Fruit fly (Drosophila melanogaster): ENCODE measurements around the gene Sytbeta.

The Sytbeta gene

DNA sequence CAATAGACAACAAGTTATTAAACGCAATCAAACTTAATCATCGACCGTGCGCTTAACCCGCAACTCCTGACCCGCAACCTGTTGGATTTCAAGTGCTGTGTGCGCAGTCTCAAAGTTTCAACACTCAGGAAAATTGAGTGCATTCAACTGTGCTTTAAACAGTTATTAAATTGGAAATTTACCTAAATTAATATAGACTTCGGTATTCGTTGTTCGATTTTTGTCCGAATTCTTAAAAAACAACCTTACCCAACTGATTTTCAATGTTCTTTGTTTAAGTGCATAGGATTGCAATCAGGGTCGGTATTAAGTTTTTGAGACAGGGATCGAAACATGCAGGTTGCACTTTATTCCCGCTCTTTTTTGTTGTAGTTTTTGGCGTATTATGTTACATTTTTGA is 59.7 kb downstream of the Sytbeta start:
- TF ChIP-seq CTCF (optimal IDR thresholded peaks at IDR 0.05) (no peak), CG8478 (optimal IDR thresholded peaks at IDR 0.05) (no peak)

DNA sequence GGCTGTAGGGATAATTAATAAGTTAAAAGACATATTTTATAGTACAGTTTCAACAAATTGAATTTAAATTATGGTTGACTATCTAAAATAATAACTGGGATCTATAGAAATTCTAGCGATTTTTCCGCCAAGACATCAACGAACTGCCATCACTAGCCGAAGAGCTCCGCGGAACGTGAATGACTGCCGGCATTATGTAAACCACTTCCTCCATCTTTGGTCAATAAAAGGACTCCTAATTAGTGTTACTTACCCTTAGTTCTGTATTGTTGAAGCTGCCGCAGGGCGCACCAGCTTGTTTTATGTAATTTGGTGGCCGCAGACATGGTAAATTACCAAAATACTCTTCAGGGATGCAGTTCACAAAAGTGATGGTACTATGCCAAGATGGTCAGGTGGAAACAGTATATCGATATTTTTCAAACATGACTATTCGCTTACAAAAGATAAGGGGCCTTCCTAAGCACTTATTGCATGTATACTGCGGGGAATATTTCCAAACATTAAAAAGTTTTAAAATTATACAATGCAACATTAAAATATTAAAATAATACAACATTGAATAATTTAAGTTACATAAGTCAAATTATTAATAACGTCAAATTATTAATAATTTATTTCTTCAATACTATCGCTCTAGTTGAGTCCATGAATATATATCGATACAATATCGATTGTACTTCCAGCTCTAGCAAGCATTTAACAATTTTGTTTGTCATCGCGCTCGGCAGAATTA is 65.3 kb downstream of the Sytbeta start, which contains the start of the genes mRpL39 and Prosbeta2:
mRpL39 (minus strand) TSS at position 383 of the 736 bp plus-strand sequence.
Prosbeta2 (plus strand) TSS at position 668 of the 736 bp plus-strand sequence.
- TF ChIP-seq CG8478 (optimal IDR thresholded peaks at IDR 0.05) = no peak
- no peak for TF ChIP-seq CTCF (optimal IDR thresholded peaks at IDR 0.05)

DNA sequence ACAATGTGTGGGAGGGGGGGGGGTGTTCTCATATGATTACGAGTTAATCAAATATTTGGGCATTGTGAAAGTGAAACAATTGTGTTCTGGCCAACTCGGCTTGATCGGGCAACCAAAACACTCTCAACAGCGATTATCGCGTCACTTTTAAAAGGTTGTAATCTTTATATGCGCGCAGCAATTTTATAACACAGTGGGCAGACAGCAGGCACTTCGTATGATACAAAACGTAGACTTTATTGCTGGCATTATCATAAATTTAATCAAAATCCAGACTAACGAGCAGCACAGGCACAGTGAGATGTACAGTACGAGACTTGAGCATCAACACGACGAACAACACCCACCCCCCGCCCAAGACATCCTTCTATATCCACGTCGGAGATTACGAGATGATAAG is 72.0 kb downstream of the Sytbeta start:
- TF ChIP-seq CTCF (optimal IDR thresholded peaks at IDR 0.05) (no peak), CG8478 (optimal IDR thresholded peaks at IDR 0.05) (no peak)

DNA sequence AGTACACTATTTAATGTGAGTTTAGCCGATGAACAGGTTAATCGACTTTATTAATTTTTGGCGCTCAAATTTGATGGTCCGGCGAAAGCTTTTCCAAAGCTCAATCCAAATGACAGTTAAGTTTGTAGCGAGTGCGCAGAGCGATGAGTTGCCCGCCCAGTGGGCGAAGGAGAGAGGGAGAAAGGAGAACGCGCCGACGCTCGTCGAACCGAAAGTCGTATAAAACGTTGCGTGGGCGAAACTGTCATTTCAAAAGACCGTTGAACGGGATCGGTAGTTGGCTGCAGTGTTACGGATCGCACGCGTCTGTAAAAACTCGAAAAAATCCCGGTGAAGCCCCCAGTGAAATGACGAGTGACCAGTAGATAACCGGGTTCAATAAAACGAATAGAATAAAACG is 72.8 kb downstream of the Sytbeta start, which contains the start of gene Zip71B:
Zip71B (plus strand) TSS at position 265 of the 400 bp plus-strand sequence.
- no peak for TF ChIP-seq CTCF (optimal IDR thresholded peaks at IDR 0.05)
- TF ChIP-seq CG8478 (optimal IDR thresholded peaks at IDR 0.05) = no peak

DNA sequence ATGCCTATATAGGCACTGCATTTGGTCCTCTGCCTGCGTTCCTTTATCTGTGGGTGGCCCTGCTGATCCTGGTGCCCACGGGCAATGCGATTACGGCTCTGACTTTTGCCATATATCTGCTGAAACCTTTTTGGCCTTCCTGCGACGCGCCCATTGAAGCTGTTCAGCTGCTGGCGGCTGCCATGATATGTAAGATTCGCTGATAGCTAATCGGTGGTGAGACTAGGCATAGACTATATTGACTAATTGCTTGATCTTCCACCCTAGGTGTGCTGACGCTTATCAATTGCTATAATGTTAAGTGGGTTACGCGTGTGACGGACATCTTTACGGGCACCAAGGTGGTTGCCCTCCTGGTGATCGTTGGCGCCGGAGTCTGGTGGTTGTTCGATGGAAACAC is 74.9 kb downstream of the Sytbeta start:
- TF ChIP-seq CTCF (optimal IDR thresholded peaks at IDR 0.05) (no peak), CG8478 (optimal IDR thresholded peaks at IDR 0.05) (no peak)

DNA sequence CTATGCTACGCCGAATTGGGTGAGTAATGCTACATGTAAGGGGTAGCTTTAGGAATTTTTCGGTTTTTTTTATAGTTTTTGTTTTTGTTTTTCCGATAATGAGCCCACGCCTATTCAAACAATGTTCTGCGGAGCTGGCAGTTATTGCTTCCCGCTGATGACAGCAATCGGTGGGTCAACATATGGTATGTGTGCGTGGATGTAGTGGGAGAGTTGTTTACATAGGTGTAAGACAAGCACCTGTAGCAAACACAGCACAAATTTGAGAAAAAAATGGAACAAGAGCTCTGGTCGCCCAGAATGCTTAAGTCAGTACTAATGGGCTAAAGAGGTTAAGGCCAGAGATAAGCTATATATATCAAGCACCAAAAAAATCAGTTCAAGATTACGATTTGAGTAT is 76.5 kb downstream of the Sytbeta start:
- TF ChIP-seq CTCF (optimal IDR thresholded peaks at IDR 0.05) = no peak
- TF ChIP-seq CG8478 (optimal IDR thresholded peaks at IDR 0.05) = no peak

DNA sequence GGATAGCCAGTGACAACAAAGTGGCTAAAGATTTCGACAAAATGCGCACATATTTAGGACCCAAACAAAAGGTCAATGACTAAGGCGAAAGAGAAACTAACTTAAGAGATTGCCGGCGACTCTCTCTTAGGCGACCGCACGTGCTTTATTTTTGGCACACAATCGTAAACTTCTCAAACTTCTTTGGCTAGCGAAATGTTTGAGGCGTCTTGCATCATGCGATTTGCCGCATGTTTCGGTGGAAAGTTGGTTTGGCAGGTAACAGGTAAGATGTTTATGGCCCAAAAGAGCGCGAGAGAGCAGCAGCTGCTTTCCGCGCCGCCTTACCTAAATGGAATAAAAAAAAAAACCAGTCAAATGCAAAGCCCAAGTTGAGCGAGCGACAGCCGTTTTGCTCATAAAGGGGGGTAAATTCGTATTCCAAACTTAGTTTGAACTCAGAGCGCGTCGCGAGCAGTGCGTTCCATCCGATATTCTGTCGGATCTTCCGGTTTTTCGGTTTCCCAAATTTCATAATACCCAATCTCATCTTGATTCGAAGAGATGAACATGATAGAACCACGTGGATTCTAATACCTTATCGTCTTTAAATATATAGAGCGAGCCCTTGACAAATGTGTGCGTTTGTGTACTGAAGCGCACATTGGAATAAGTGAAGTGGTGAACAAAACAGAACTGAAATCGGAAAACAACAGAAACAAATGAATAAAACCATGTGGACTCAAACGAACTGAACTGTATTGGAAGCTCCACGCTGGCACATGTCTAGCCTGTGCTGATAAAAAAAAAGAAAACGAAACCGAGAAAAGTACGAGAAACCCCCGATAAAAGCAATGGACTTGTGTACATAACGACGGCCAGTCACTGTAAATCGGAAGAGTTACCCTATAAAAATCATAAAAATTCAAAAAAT is 77.5 kb downstream of the Sytbeta start:
- TF ChIP-seq CTCF (optimal IDR thresholded peaks at IDR 0.05) (no peak), CG8478 (optimal IDR thresholded peaks at IDR 0.05) (no peak)

DNA sequence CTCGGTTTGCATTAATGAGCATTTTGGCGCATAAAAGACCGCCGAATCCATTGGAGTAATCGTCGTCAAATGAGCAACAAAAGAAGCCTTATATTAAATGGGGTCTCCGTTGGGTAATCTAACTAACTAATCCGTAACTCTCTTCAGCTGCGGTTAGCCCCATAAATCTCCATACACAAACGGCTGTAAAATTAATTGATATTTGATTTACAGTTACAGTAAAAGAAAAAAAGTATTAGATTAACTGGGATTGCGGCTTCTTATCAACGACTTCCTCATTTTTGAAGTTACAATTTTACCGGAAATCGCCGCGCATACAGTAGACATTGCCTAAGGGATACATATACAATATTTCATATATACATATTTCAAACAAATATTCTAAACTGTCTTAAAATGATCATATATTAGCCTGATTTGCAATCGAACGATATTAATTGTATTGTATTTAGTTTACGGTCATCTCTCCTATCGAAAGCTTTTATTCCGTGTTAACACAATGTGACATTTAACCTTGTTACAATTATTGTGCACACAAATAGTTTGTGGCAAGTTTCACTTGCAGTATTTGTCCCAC is 78.3 kb downstream of the Sytbeta start:
- TF ChIP-seq CG8478 (optimal IDR thresholded peaks at IDR 0.05) = no peak
- no peak for TF ChIP-seq CTCF (optimal IDR thresholded peaks at IDR 0.05)

DNA sequence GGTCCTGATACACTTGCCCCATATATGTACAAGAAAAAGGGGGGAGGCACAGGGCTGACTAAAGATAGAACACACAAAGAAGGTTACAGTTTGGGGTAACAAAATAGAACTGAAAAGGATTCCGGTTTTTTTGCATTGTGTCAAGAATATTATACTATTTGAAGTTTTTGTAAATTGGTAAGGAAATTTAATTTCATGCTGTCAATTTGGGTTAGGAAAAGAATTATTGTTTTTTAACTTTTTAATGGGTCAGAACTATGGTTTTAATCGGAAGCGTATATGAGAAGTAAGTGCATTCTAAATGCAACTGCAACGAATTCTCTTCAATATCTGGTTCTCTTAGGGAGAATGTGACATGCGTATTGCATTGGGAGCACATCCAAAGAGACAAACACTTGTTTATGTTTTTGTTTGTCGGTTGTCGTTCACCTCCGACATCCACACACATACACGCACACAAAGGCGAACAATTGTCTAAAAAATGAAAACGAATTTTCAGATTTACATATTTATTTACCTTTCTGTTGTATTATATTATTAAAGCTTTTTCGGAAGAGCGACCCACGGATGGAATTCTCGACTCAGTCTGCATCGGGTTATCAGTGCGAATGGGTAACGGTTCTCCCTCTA is 80.1 kb downstream of the Sytbeta start, which contains the start of gene mnd:
mnd (plus strand) TSS at position 580 of the 630 bp plus-strand sequence.
- TF ChIP-seq CG8478 (optimal IDR thresholded peaks at IDR 0.05) (no peak), CTCF (optimal IDR thresholded peaks at IDR 0.05) (no peak)

DNA sequence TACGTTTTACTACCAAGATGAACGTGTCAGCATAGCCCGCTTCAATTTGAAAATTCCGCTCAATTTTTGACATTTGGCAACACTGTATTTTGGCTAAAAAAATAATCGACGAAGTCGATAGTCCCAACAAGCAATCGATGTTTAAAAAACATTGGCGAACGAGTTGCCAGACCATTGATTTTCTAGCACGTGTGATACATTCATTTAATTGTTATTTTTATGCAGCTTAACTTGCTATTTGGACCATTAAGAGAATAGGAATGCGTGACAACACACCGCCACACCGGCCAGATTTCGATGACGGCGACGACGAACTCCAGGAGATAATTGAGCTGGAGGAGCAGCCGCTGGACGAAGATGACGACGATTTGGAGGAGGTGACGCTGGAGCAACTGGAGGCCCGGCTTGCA is 82.1 kb downstream of the Sytbeta start, which contains the start of gene CG5114:
CG5114 (plus strand) TSS at position 161 of the 410 bp plus-strand sequence.
- TF ChIP-seq CG8478 (optimal IDR thresholded peaks at IDR 0.05) (no peak), CTCF (optimal IDR thresholded peaks at IDR 0.05) (peak; percentile 5 to 36)

DNA sequence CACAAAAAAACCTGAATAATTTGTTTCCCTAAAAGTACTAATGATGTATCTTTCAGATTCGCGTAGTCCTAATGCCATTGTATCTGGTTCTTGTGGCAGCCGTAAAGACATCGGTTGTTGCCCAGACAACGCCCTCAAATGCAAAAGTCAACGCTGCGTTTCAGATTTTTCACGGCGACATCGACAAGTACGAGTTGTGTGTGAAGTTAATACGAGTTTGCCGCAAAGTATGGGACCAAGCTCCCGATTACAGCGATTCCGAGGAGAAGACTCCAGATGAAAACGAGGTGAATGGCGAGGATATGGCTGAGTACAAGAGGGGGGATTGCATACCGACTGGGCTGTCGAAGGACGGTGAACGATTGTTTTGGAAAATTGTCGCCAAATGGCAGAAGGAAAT is 84.7 kb downstream of the Sytbeta start:
- TF ChIP-seq CG8478 (optimal IDR thresholded peaks at IDR 0.05) = no peak
- TF ChIP-seq CTCF (optimal IDR thresholded peaks at IDR 0.05) = no peak

DNA sequence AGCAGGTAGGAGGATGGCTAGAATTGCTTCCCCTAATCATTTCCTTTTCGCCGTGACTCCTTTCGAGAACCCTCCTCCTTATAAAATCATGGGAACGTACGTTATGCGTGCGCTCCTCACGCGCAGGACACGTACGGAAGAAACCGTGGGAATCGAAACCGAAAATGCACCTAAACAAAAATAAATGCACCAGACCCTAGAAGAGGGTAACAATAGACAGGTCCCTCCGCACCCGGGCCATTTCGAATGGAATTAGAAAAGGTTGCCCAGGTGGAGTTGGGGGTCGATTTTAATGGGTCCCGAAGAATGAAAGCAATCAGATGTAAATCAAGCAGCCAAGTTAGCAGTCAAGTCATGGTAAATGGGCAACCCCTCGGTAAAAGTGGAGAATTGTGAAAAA is 85.4 kb downstream of the Sytbeta start, which contains the start of gene CG3349:
CG3349 (plus strand) TSS at position 289 of the 400 bp plus-strand sequence.
- TF ChIP-seq CTCF (optimal IDR thresholded peaks at IDR 0.05) (no peak), CG8478 (optimal IDR thresholded peaks at IDR 0.05) (no peak)

DNA sequence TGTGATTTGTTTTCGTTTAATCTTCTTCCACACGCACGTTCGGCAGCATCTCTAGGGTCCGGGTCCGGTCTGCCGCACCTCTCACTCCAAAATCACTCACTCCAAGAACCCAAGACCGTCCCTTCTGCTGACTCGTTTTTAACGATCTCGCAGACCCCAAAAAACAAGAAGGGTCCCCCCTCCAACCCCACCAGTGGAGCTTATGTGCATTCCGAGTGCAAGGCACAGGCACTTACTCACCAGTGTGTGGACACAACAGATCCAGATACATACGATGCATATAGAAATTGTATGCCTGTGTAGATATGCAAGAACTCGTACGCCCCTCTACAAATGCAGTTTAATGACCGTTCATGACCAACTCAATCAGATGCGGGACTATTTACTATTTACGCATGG is 86.3 kb downstream of the Sytbeta start:
- TF ChIP-seq CTCF (optimal IDR thresholded peaks at IDR 0.05) (no peak), CG8478 (optimal IDR thresholded peaks at IDR 0.05) (no peak)
